Worm (Caenorhabditis elegans) whole organism, L3 larva: ENCODE data around the gene T20D4.7.

Experiments used
- ZK546.5 ChIP-seq: sonication (generic microtip); optimal IDR thresholded peaks from 2 replicates; lab custom pipeline; 2017; ENCODE audit warnings: missing biosample characterization, missing genetic modification characterization
- ama-1 ChIP-seq: fragments of 150-350 bp; optimal IDR thresholded peaks from 2 replicates; lab custom pipeline; 2018
- daf-12 ChIP-seq: fragments of 150-350 bp; optimal IDR thresholded peaks from 2 replicates; lab custom pipeline; 2014; ENCODE audit warnings: missing biosample characterization, missing genetic modification reagents, missing genetic modification characterization
- egl-5 ChIP-seq: fragments of 150-350 bp; optimal IDR thresholded peaks from 2 replicates; lab custom pipeline; 2017; ENCODE audit warnings: missing biosample characterization, missing genetic modification reagents, missing genetic modification characterization, inconsistent platforms
- elt-1 ChIP-seq: fragments of 150-350 bp; optimal IDR thresholded peaks from 2 replicates; lab custom pipeline; 2014; ENCODE audit warnings: missing biosample characterization, missing genetic modification characterization
- elt-2 ChIP-seq: sonication (generic microtip); optimal IDR thresholded peaks from 2 replicates; lab custom pipeline; 2016; ENCODE audit warnings: missing genetic modification reagents, mild to moderate bottlenecking, missing genetic modification characterization, missing compliant biosample characterization
- elt-3 ChIP-seq, 3 experiments: fragments of 150-350 bp in 1 of 3; sonication (generic microtip) in 2 of 3; optimal IDR thresholded peaks; 2 replicates in 2 of 3; 4 replicates in 1 of 3; lab custom pipeline; 2014 to 2017; ENCODE audit warnings: missing biosample characterization in 3 of 3, missing genetic modification characterization in 3 of 3
- fkh-10 ChIP-seq: sonication (generic microtip); optimal IDR thresholded peaks from 2 replicates; lab custom pipeline; 2017; ENCODE audit warnings: missing biosample characterization, missing genetic modification reagents, missing genetic modification characterization
- fkh-2 ChIP-seq: fragments of 150-350 bp; optimal IDR thresholded peaks from 2 replicates; lab custom pipeline; 2014; ENCODE audit warnings: missing biosample characterization, missing genetic modification reagents, missing genetic modification characterization
- hmg-11 ChIP-seq: sonication (generic microtip); optimal IDR thresholded peaks from 2 replicates; lab custom pipeline; 2016; ENCODE audit warnings: missing genetic modification characterization, missing compliant biosample characterization
- jun-1 ChIP-seq: fragments of 150-350 bp; optimal IDR thresholded peaks from 2 replicates; lab custom pipeline; 2014; ENCODE audit warnings: missing biosample characterization, missing genetic modification reagents, missing genetic modification characterization
- lin-15B ChIP-seq: fragments of 150-350 bp; optimal IDR thresholded peaks from 2 replicates; lab custom pipeline; 2014; ENCODE audit warnings: missing biosample characterization, missing genetic modification characterization
- lsy-12 ChIP-seq: sonication (generic microtip); optimal IDR thresholded peaks from 2 replicates; lab custom pipeline; 2016; ENCODE audit warnings: mild to moderate bottlenecking, missing genetic modification characterization, missing compliant biosample characterization
- nfya-1 ChIP-seq: sonication (generic microtip); optimal IDR thresholded peaks from 2 replicates; lab custom pipeline; 2017; ENCODE audit warnings: missing genetic modification characterization, mild to moderate bottlenecking, missing compliant biosample characterization, antibody characterized with exemption, moderate library complexity; ENCODE audit not compliant: insufficient read depth
- nhr-12 ChIP-seq: fragments of 150-350 bp; optimal IDR thresholded peaks from 2 replicates; lab custom pipeline; 2014; ENCODE audit warnings: missing biosample characterization, missing genetic modification characterization
- nhr-23 ChIP-seq: fragments of 150-350 bp; optimal IDR thresholded peaks from 2 replicates; lab custom pipeline; 2014; ENCODE audit warnings: missing biosample characterization, missing genetic modification reagents, missing genetic modification characterization
- nhr-28 ChIP-seq: fragments of 150-350 bp; optimal IDR thresholded peaks from 2 replicates; lab custom pipeline; 2014; ENCODE audit warnings: missing biosample characterization, missing genetic modification characterization
- nhr-43 ChIP-seq: sonication (generic microtip); optimal IDR thresholded peaks from 2 replicates; lab custom pipeline; 2016; ENCODE audit warnings: mild to moderate bottlenecking, missing genetic modification characterization, missing compliant biosample characterization; ENCODE audit not compliant: poor library complexity, severe bottlenecking
- nhr-67 ChIP-seq: fragments of 150-350 bp; optimal IDR thresholded peaks from 2 replicates; lab custom pipeline; 2014; ENCODE audit warnings: missing biosample characterization, missing genetic modification characterization
- nhr-76 ChIP-seq: fragments of 150-350 bp; sonication (generic microtip); optimal IDR thresholded peaks from 5 replicates; lab custom pipeline; 2014; ENCODE audit warnings: missing biosample characterization, missing genetic modification characterization
- nhr-77 ChIP-seq: fragments of 150-350 bp; optimal IDR thresholded peaks from 2 replicates; lab custom pipeline; 2014; ENCODE audit warnings: missing biosample characterization, missing genetic modification characterization
- pha-4 ChIP-seq: fragments of 150-350 bp; optimal IDR thresholded peaks from 2 replicates; lab custom pipeline; 2014; ENCODE audit warnings: missing biosample characterization, missing genetic modification reagents, missing genetic modification characterization
- sea-2 ChIP-seq: fragments of 150-350 bp; sonication (generic microtip); optimal IDR thresholded peaks from 4 replicates; lab custom pipeline; 2014; ENCODE audit warnings: missing biosample characterization, missing genetic modification reagents, missing genetic modification characterization
- snpc-4 ChIP-seq: fragments of 150-350 bp; optimal IDR thresholded peaks from 2 replicates; lab custom pipeline; 2014; ENCODE audit warnings: missing biosample characterization, missing genetic modification characterization
- tbx-2 ChIP-seq: sonication (generic microtip); optimal IDR thresholded peaks from 2 replicates; lab custom pipeline; 2016; ENCODE audit warnings: mild to moderate bottlenecking, missing genetic modification characterization, missing compliant biosample characterization
- unc-39 ChIP-seq: sonication (generic microtip); optimal IDR thresholded peaks from 4 replicates; lab custom pipeline; 2017; ENCODE audit warnings: missing biosample characterization, missing genetic modification characterization
- unc-62 ChIP-seq: fragments of 150-350 bp; sonication (generic microtip); optimal IDR thresholded peaks from 4 replicates; lab custom pipeline; 2014; ENCODE audit warnings: missing biosample characterization, missing genetic modification reagents, missing genetic modification characterization
- zag-1 ChIP-seq: fragments of 150-350 bp; optimal IDR thresholded peaks from 2 replicates; lab custom pipeline; 2014; ENCODE audit warnings: missing biosample characterization, missing genetic modification characterization
- ztf-11 ChIP-seq: fragments of 150-350 bp; optimal IDR thresholded peaks from 2 replicates; lab custom pipeline; 2014; ENCODE audit warnings: missing biosample characterization, missing genetic modification characterization
- ztf-4 ChIP-seq: fragments of 150-350 bp; optimal IDR thresholded peaks from 2 replicates; lab custom pipeline; 2014; ENCODE audit warnings: missing biosample characterization, missing genetic modification characterization

The T20D4.7 gene

DNA sequence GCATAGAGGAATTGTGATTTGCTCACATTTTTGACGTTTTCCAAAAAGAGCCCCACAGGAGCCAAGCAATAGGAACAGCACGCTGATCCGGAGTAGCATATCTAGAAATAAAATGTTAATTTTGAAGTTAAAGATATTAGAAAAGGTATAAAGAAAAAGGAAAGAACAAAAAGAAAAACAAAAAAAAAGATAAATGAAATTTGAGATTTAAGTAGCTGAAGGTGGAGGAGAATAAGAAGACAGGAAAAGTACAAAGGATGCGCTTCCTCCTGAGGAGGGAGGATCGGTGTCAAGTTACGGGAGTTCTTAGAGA, 36.0 kb downstream of the T20D4.7 start, which contains the start of gene cfz-2:
Gene cfz-2, minus strand, starts transcription at position 101 of the 313 bp plus-strand sequence.
- TF ChIP-seq tbx-2 (no peak), zag-1 (tag; lab: Kevin White, UChicago) (no peak), fkh-2 (no peak), egl-5 (tag; lab: Kevin White, UChicago) (no peak), nhr-76 (tag; lab: Kevin White, UChicago) (no peak), ZK546.5 (tag; lab: Kevin White, UChicago) (no peak), jun-1 (tag; lab: Kevin White, UChicago) (no peak), lin-15B (tag; lab: Kevin White, UChicago) (no peak), nhr-77 (no peak)

- TF ChIP-seq fkh-10 (GFP tag; lab: Kevin White, UChicago) = no peak
- no peak for TF ChIP-seq ZK546.5 (tag; lab: Kevin White, UChicago)
- TF ChIP-seq nhr-28 = no peak
- TF ChIP-seq elt-1 (tag; lab: Kevin White, UChicago) = no peak
- TF ChIP-seq sea-2 = no peak
- no peak for TF ChIP-seq egl-5 (tag; lab: Kevin White, UChicago)
- TF ChIP-seq nhr-67 (tag; lab: Kevin White, UChicago) = no peak
- TF ChIP-seq daf-12 (tag; lab: Kevin White, UChicago) = no peak
- TF ChIP-seq pha-4 = peak; percentile 10
- TF ChIP-seq, all 47 proteins: peak for 1
These were observed 36.6 kb downstream of the T20D4.7 start for ce11 chrV:3445090-3445832.

DNA sequence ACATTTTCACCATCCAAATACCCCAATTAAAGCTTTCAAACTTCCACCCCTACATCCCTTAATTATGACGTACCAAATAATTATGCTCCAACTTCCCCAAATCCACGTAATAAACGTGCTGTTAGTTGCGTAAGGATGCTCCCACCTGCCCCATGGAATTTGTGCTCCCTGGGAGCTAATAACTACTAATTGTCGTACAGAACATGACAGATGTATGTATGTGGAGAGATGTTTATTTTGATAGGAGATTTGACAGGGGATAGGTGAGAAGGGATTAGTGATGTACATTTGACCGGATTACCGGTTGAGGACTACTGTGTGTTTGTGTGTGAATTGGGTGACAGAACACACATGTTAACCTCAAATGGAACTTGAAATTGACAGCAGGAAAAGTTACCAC, 41.1 kb downstream of the T20D4.7 start:
- TF ChIP-seq ztf-11 (tag; lab: Kevin White, UChicago) (no peak), nhr-12 (tag; lab: Kevin White, UChicago) (no peak), daf-12 (tag; lab: Kevin White, UChicago) (no peak), elt-2 (tag; lab: Kevin White, UChicago) (no peak), nhr-23 (no peak), unc-39 (tag; lab: Kevin White, UChicago) (no peak), nhr-76 (tag; lab: Kevin White, UChicago) (no peak), ama-1 (no peak), ZK546.5 (tag; lab: Kevin White, UChicago) (no peak), hmg-11 (tag; lab: Kevin White, UChicago) (no peak)

DNA sequence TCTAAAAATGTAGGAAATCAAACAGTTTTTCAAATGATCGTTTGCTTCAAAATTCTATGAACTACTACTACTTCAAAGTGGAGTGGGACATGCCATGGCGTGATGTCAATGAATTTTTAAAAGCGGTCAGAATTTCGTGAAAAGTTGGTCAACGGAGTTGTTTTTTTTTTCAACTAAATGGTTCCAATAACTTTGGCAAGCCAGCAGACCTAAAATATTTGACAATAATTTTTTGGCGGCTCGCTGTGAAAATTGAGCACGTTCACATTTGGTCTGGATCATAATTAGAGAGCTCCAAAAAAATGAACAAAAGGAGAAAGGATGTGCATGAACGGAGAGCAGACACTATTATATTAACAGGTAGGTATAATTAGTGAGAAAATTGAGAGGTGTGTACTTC, 41.6 kb downstream of the T20D4.7 start:
- TF ChIP-seq nfya-1 (tag; lab: Kevin White, UChicago) (no peak), unc-62 (GFP tag; lab: Kevin White, UChicago) (no peak), nhr-67 (tag; lab: Kevin White, UChicago) (no peak), nhr-76 (tag; lab: Kevin White, UChicago) (no peak), elt-3 (tag; optimal IDR thresholded peaks at IDR 0.05; lab: Kevin White, UChicago) (no peak), snpc-4 (tag; lab: Kevin White, UChicago) (no peak), nhr-43 (tag; lab: Kevin White, UChicago) (no peak)
- TF ChIP-seq, all 47 proteins: peak for 0

ce11 chrV:3451646-3452045, 42.9 kb downstream of the T20D4.7 start:
- TF ChIP-seq nhr-67 (tag; lab: Kevin White, UChicago) (no peak), ztf-4 (tag; lab: Kevin White, UChicago) (no peak), nhr-23 (no peak), nhr-77 (no peak), ZK546.5 (tag; lab: Kevin White, UChicago) (no peak), hmg-11 (tag; lab: Kevin White, UChicago) (no peak), ama-1 (no peak), egl-5 (tag; lab: Kevin White, UChicago) (no peak), elt-1 (tag; lab: Kevin White, UChicago) (no peak)

- TF ChIP-seq lsy-12 (no peak), fkh-10 (GFP tag; lab: Kevin White, UChicago) (peak; percentile 70)
These were observed 43.8 kb downstream of the T20D4.7 start for ce11 chrV:3452489-3452888.
